Fruit fly (Drosophila melanogaster): ENCODE results near the gene Usp10.

DNA sequence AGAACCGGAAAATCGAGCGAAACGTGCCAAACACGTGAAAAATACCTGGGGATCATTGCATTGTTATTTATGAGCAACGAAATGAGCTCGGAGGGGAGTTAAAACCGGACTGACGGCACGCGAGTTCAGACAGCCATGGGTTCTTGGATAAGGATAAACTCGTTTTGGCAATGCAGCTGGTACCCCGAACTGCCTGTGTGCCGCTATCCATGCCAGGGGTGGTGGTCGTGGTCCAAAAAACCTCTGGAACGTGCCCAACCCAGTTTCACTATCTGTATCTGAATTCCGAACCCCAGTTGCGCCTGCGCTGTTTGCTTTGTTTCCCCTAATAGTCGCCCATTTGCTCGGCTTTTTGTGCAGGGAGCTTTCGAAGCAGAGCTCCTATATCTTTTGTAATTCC lies 27.6 kb downstream of the Usp10 start:
- TF ChIP-seq CG12605 (GFP tag; IDR thresholded peaks at IDR 0.05) (no peak), CG10348 (GFP tag; IDR thresholded peaks at IDR 0.05) (no peak), CG34367 (tag; optimal IDR thresholded peaks at IDR 0.05) (no peak), CG8301 (tag; optimal IDR thresholded peaks at IDR 0.05) (no peak), Pif1B (GFP tag; optimal IDR thresholded peaks at IDR 0.05) (no peak), EcR (GFP tag; optimal IDR thresholded peaks at IDR 0.05) (no peak), CG4496 (GFP tag; IDR thresholded peaks at IDR 0.05) (no peak), fd96Ca (GFP tag; IDR thresholded peaks at IDR 0.05) (no peak), CG14655 (GFP tag; optimal IDR thresholded peaks at IDR 0.05) (no peak), CG17806 (tag; optimal IDR thresholded peaks at IDR 0.05) (no peak), Snoo (tag; optimal IDR thresholded peaks at IDR 0.05) (no peak), CG9948 (tag; optimal IDR thresholded peaks at IDR 0.05) (no peak)

All from whole organism, pupa.